Worm (Caenorhabditis elegans): ENCODE results near the gene clec-82.
"Not testable (repeated sequence)": the region's sequence is repeated elsewhere in the genome, so short reads cannot be mapped to it uniquely, and the experiment has no call there.

DNA sequence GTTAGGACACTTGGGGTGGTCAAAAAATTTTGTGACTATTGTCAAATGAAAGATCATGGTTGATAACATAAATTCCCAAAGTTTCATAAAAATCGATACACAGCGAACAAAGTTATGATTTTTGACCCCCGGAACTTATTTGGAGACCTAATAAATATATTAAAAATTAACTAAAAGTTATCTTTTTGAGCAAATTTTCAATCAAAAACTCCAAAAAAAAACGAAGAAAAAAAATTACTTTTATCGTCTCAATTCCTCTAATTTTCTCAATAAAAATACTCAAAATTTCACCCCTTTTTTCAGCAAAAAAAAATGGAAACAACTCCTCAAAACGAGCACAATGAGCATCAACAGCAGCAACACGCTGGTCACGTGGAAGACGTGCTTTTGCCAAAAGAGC, 47.1 kb upstream of the clec-82 start, which contains the start of gene atln-1:
- not testable (repeated sequence) for TF ChIP-seq ceh-2 (tag; optimal IDR thresholded peaks at IDR 0.05); fax-1 (tag; optimal IDR thresholded peaks at IDR 0.05); ama-1 (optimal IDR thresholded peaks at IDR 0.05); nfya-1 (tag; optimal IDR thresholded peaks at IDR 0.05); tbx-2 (tag; optimal IDR thresholded peaks at IDR 0.05); Y22D7AL.16 (tag; optimal IDR thresholded peaks at IDR 0.05); hlh-8 (tag; optimal IDR thresholded peaks at IDR 0.05); syd-9 (tag; optimal IDR thresholded peaks at IDR 0.05); nhr-11 (tag; optimal IDR thresholded peaks at IDR 0.05); fkh-10 (GFP tag; optimal IDR thresholded peaks at IDR 0.05); unc-55 (GFP tag; optimal IDR thresholded peaks at IDR 0.05)

Measured in whole organism, late embryonic.